Fruit fly (Drosophila melanogaster) whole organism, embryonic: ENCODE measurements around the gene CG13605.

Experiments used
- Atf6 ChIP-seq: fragments of 200-800 bp; sonication (Bioruptor generic); IDR thresholded peaks from 2 replicates; pipeline ENCODE4 v1.3.6; 2022; ENCODE audit warnings: missing biosample characterization, missing genetic modification characterization
- CG10274 ChIP-seq: fragments of 200-800 bp; sonication (Bioruptor generic); optimal IDR thresholded peaks from 3 replicates; lab custom pipeline; 2017; ENCODE audit warnings: missing biosample characterization, mild to moderate bottlenecking, missing genetic modification characterization
- CG11247 ChIP-seq: fragments of 200-800 bp; sonication (Bioruptor generic); IDR thresholded peaks from 2 replicates; pipeline ENCODE4 v1.3.6; 2022; ENCODE audit warnings: missing biosample characterization, missing genetic modification characterization
- CG13123 ChIP-seq: fragments of 200-800 bp; sonication (Bioruptor generic); optimal IDR thresholded peaks from 2 replicates; lab custom pipeline; 2016; ENCODE audit warnings: missing biosample characterization, missing genetic modification characterization
- CG14441 ChIP-seq: fragments of 200-800 bp; sonication (Bioruptor generic); IDR thresholded peaks from 2 replicates; pipeline ENCODE4 v1.3.6; 2022; ENCODE audit warnings: missing biosample characterization, missing genetic modification characterization
- CG15514 ChIP-seq: fragments of 200-800 bp; sonication (Bioruptor generic); optimal IDR thresholded peaks from 3 replicates; lab custom pipeline; 2017; ENCODE audit warnings: missing biosample characterization, missing genetic modification characterization, mild to moderate bottlenecking, moderate library complexity, missing genetic modification reagents
- CG15696 ChIP-seq: fragments of 200-800 bp; sonication (Bioruptor generic); optimal IDR thresholded peaks from 2 replicates; lab custom pipeline; 2019; ENCODE audit warnings: missing biosample characterization, mild to moderate bottlenecking, missing genetic modification characterization, moderate library complexity
- CG17912 ChIP-seq: fragments of 200-800 bp; sonication (Bioruptor generic); optimal IDR thresholded peaks from 2 replicates; lab custom pipeline; 2018; ENCODE audit warnings: missing biosample characterization, mild to moderate bottlenecking, missing genetic modification characterization
- CG2116 ChIP-seq: fragments of 200-800 bp; sonication (Bioruptor generic); optimal IDR thresholded peaks from 3 replicates; lab custom pipeline; 2018; ENCODE audit warnings: missing biosample characterization, mild to moderate bottlenecking, missing genetic modification characterization
- CG2875 ChIP-seq: fragments of 200-800 bp; sonication (Bioruptor generic); optimal IDR thresholded peaks from 2 replicates; lab custom pipeline; 2017; ENCODE audit warnings: missing biosample characterization, mild to moderate bottlenecking, missing genetic modification characterization, missing genetic modification reagents
- CG5245 ChIP-seq: fragments of 200-800 bp; sonication (Bioruptor generic); optimal IDR thresholded peaks from 3 replicates; lab custom pipeline; 2016; ENCODE audit warnings: missing biosample characterization, missing genetic modification characterization
- CG7928 ChIP-seq: fragments of 200-800 bp; sonication (Bioruptor generic); optimal IDR thresholded peaks from 2 replicates; lab custom pipeline; 2017; ENCODE audit warnings: missing biosample characterization, mild to moderate bottlenecking, missing genetic modification characterization
- CG8089 ChIP-seq: fragments of 200-800 bp; sonication (Bioruptor generic); optimal IDR thresholded peaks from 3 replicates; lab custom pipeline; 2016; ENCODE audit warnings: missing biosample characterization, missing genetic modification characterization
- CG8281 ChIP-seq: fragments of 200-800 bp; sonication (Bioruptor generic); optimal IDR thresholded peaks from 2 replicates; lab custom pipeline; 2018; ENCODE audit warnings: missing biosample characterization, mild to moderate bottlenecking, missing genetic modification characterization, moderate library complexity
- CG8388 ChIP-seq: fragments of 200-800 bp; sonication (Bioruptor generic); optimal IDR thresholded peaks from 2 replicates; lab custom pipeline; 2019; ENCODE audit warnings: missing biosample characterization, mild to moderate bottlenecking, missing genetic modification characterization, moderate library complexity
- CG8765 ChIP-seq: fragments of 200-800 bp; sonication (Bioruptor generic); IDR thresholded peaks from 2 replicates; pipeline ENCODE4 v1.3.6; 2022; ENCODE audit warnings: missing biosample characterization, missing genetic modification characterization
- CHES-1-like ChIP-seq: fragments of 200-800 bp; sonication (Bioruptor generic); optimal IDR thresholded peaks from 2 replicates; lab custom pipeline; 2016; ENCODE audit warnings: missing biosample characterization, missing genetic modification characterization
- D ChIP-seq, 2 experiments: fragments of 200-800 bp in 1 of 2; fragments of >200 bp in 1 of 2; sonication (Bioruptor generic) in 1 of 2; optimal IDR thresholded peaks; 2 replicates in 1 of 2; 3 replicates in 1 of 2; lab custom pipeline; 2017; ENCODE audit warnings: mild to moderate bottlenecking in 1 of 2, missing biosample characterization in 1 of 2, missing genetic modification characterization in 1 of 2, missing genetic modification reagents in 1 of 2
- Deaf1 ChIP-seq: fragments of 200-800 bp; optimal IDR thresholded peaks from 3 replicates; lab custom pipeline; 2019; ENCODE audit warnings: missing biosample characterization, mild to moderate bottlenecking, missing genetic modification characterization, moderate library complexity
- Dip3 ChIP-seq: fragments of 200-800 bp; sonication (Bioruptor generic); optimal IDR thresholded peaks from 3 replicates; lab custom pipeline; 2016; ENCODE audit warnings: missing biosample characterization, missing genetic modification characterization
- E2f2 ChIP-seq: fragments of 200-800 bp; sonication (Bioruptor generic); IDR thresholded peaks from 2 replicates; pipeline ENCODE4 v1.3.6; 2022; ENCODE audit warnings: missing biosample characterization, missing genetic modification characterization
- Eip74EF ChIP-seq, 2 experiments: fragments of 200-800 bp in 1 of 2; fragments of >200 bp in 1 of 2; sonication (Bioruptor generic) in 1 of 2; optimal IDR thresholded peaks; 2 replicates each; lab custom pipeline; 2017 to 2019; ENCODE audit warnings: missing biosample characterization in 2 of 2, missing genetic modification characterization in 2 of 2, mild to moderate bottlenecking in 1 of 2, moderate library complexity in 1 of 2
- Ets65A ChIP-seq: fragments of 200-800 bp; sonication (Bioruptor generic); peaks from one replicate; lab custom pipeline; 2016; ENCODE audit warnings: missing biosample characterization, missing genetic modification characterization
- HLH54F ChIP-seq: fragments of 200-800 bp; sonication (Bioruptor generic); optimal IDR thresholded peaks from 3 replicates; lab custom pipeline; 2016; ENCODE audit warnings: missing biosample characterization, missing genetic modification characterization
- Hr51 ChIP-seq, 2 experiments: fragments of 200-800 bp; sonication (Bioruptor generic); optimal IDR thresholded peaks; 2 replicates in 1 of 2; 3 replicates in 1 of 2; lab custom pipeline; 2016 to 2018; ENCODE audit warnings: missing biosample characterization in 2 of 2, missing genetic modification characterization in 2 of 2, mild to moderate bottlenecking in 1 of 2, moderate library complexity in 1 of 2
- Lhr ChIP-seq: fragments of 200-800 bp; sonication (Bioruptor generic); optimal IDR thresholded peaks from 3 replicates; lab custom pipeline; 2017; ENCODE audit warnings: mild to moderate bottlenecking, missing biosample characterization, missing genetic modification reagents, missing genetic modification characterization
- Max ChIP-seq: fragments of 200-800 bp; sonication (Bioruptor generic); optimal IDR thresholded peaks from 2 replicates; lab custom pipeline; 2016; ENCODE audit warnings: missing biosample characterization, mild to moderate bottlenecking, missing genetic modification characterization
- Meics ChIP-seq: fragments of 200-800 bp; sonication (Bioruptor generic); optimal IDR thresholded peaks from 2 replicates; lab custom pipeline; 2017; ENCODE audit warnings: missing biosample characterization, mild to moderate bottlenecking, missing genetic modification characterization
- Sox102F ChIP-seq: fragments of 200-800 bp; sonication (Bioruptor generic); optimal IDR thresholded peaks from 2 replicates; lab custom pipeline; 2018; ENCODE audit warnings: missing biosample characterization, mild to moderate bottlenecking, missing genetic modification characterization, moderate library complexity
- Sry-δ ChIP-seq: fragments of 200-800 bp; sonication (Bioruptor generic); optimal IDR thresholded peaks from 2 replicates; lab custom pipeline; 2016; ENCODE audit warnings: missing biosample characterization, missing genetic modification characterization
- Stat92E ChIP-seq, 3 experiments: fragments of >200 bp in 2 of 3; fragments of 200-800 bp in 1 of 3; sonication (Bioruptor generic) in 1 of 3; optimal IDR thresholded peaks; 2 replicates each; lab custom pipeline; 2017 to 2019; ENCODE audit warnings: missing biosample characterization in 3 of 3, missing genetic modification characterization in 3 of 3, mild to moderate bottlenecking in 1 of 3, moderate library complexity in 1 of 3
- Tbp ChIP-seq: fragments of >200 bp; optimal IDR thresholded peaks from 2 replicates; lab custom pipeline; 2018; ENCODE audit warnings: missing biosample characterization, missing genetic modification characterization
- YL-1 ChIP-seq: fragments of 200-800 bp; sonication (Bioruptor generic); optimal IDR thresholded peaks from 3 replicates; lab custom pipeline; 2017; ENCODE audit warnings: missing biosample characterization, mild to moderate bottlenecking, missing genetic modification characterization
- bigmax ChIP-seq: fragments of 200-800 bp; sonication (Bioruptor generic); optimal IDR thresholded peaks from 2 replicates; lab custom pipeline; 2018; ENCODE audit warnings: missing biosample characterization, mild to moderate bottlenecking, missing genetic modification characterization
- corto ChIP-seq: fragments of 200-800 bp; sonication (Bioruptor generic); optimal IDR thresholded peaks from 2 replicates; lab custom pipeline; 2016; ENCODE audit warnings: missing biosample characterization, mild to moderate bottlenecking, missing genetic modification characterization, moderate library complexity
- cwo ChIP-seq: fragments of 200-800 bp; sonication (Bioruptor generic); optimal IDR thresholded peaks from 3 replicates; lab custom pipeline; 2017; ENCODE audit warnings: missing biosample characterization, missing genetic modification characterization, mild to moderate bottlenecking, moderate library complexity, missing genetic modification reagents
- dati ChIP-seq: fragments of 200-800 bp; sonication (Bioruptor generic); IDR thresholded peaks from 2 replicates; pipeline ENCODE4 v1.3.6; 2022; ENCODE audit warnings: missing biosample characterization, missing genetic modification characterization
- fu2 ChIP-seq: fragments of 200-800 bp; sonication (Bioruptor generic); optimal IDR thresholded peaks from 2 replicates; lab custom pipeline; 2016; ENCODE audit warnings: missing biosample characterization, missing genetic modification characterization
- kni ChIP-seq: fragments of 200-800 bp; sonication (Bioruptor generic); optimal IDR thresholded peaks from 3 replicates; lab custom pipeline; 2017; ENCODE audit warnings: mild to moderate bottlenecking, missing biosample characterization, missing genetic modification reagents, missing genetic modification characterization
- lab ChIP-seq: fragments of 200-800 bp; sonication (Bioruptor generic); optimal IDR thresholded peaks from 3 replicates; lab custom pipeline; 2017; ENCODE audit warnings: missing biosample characterization, missing genetic modification characterization, mild to moderate bottlenecking, moderate library complexity, missing genetic modification reagents
- odd ChIP-seq: fragments of 200-800 bp; sonication (Bioruptor generic); optimal IDR thresholded peaks from 2 replicates; lab custom pipeline; 2017; ENCODE audit warnings: missing biosample characterization, mild to moderate bottlenecking, missing genetic modification characterization
- org-1 ChIP-seq: fragments of 200-800 bp; sonication (Bioruptor generic); optimal IDR thresholded peaks from 2 replicates; lab custom pipeline; 2017; ENCODE audit warnings: missing biosample characterization, missing genetic modification characterization
- p53 ChIP-seq: fragments of 200-800 bp; sonication (Bioruptor generic); optimal IDR thresholded peaks from 2 replicates; lab custom pipeline; 2016; ENCODE audit warnings: missing biosample characterization, missing genetic modification characterization
- phol ChIP-seq: fragments of 200-800 bp; sonication (Bioruptor generic); optimal IDR thresholded peaks from 3 replicates; lab custom pipeline; 2018; ENCODE audit warnings: missing biosample characterization, mild to moderate bottlenecking, missing genetic modification characterization, moderate library complexity
- sens ChIP-seq: fragments of 200-800 bp; sonication (Bioruptor generic); peaks from one replicate; lab custom pipeline; 2016; ENCODE audit warnings: missing biosample characterization, missing genetic modification characterization
- shn ChIP-seq: fragments of 200-800 bp; sonication (Bioruptor generic); optimal IDR thresholded peaks from 3 replicates; lab custom pipeline; 2016; ENCODE audit warnings: missing biosample characterization, missing genetic modification characterization
- sug ChIP-seq: fragments of 200-800 bp; optimal IDR thresholded peaks from 2 replicates; lab custom pipeline; 2019; ENCODE audit warnings: missing biosample characterization, mild to moderate bottlenecking, missing genetic modification characterization, moderate library complexity
- trem ChIP-seq: fragments of 200-800 bp; optimal IDR thresholded peaks from 3 replicates; lab custom pipeline; 2019; ENCODE audit warnings: missing biosample characterization, mild to moderate bottlenecking, missing genetic modification characterization, moderate library complexity
- zen2 ChIP-seq: fragments of 200-800 bp; sonication (Bioruptor generic); IDR thresholded peaks from 3 replicates; pipeline ENCODE4 v1.3.6; 2022; ENCODE audit warnings: missing biosample characterization, missing genetic modification characterization; ENCODE audit not compliant: partially characterized antibody

CG13605 gene

dm6 chr3R:24106059-24106631 lies 6.0 kb downstream of the CG13605 start (continued):
- TF ChIP-seq Eip74EF (GFP tag; optimal IDR thresholded peaks at IDR 0.05; lab: Kevin White, UChicago) (no peak), phol (tag; lab: Kevin White, UChicago) (peak; percentile 21), sens (peak; percentile 91), CG8765 (GFP tag; lab: Robert Waterston, UW) (no peak), Lhr (GFP tag; lab: Kevin White, UChicago) (no peak), corto (peak; percentile 82), bigmax (GFP tag; lab: Kevin White, UChicago) (no peak), Ets65A (no peak), Stat92E (GFP tag; optimal IDR thresholded peaks at IDR 0.05; lab: Kevin White, UChicago) (no peak), E2f2 (GFP tag; lab: Robert Waterston, UW) (no peak), Dip3 (peak; percentile 43), CG8089 (no peak), CG13123 (GFP tag; lab: Kevin White, UChicago) (peak; percentile 8), lab (peak; percentile 80), CG11247 (no peak), YL-1 (no peak), p53 (GFP tag; lab: Kevin White, UChicago) (peak; percentile 2), Hr51 (GFP tag; optimal IDR thresholded peaks at IDR 0.05; lab: Kevin White, UChicago) (peak; percentile 10 to 58), odd (peak; percentile 6), CG15696 (tag; lab: Kevin White, UChicago) (no peak), CG8281 (tag; lab: Kevin White, UChicago) (no peak), D (optimal IDR thresholded peaks at IDR 0.05; lab: Kevin White, UChicago) (no peak), D (GFP tag; optimal IDR thresholded peaks at IDR 0.05; lab: Kevin White, UChicago) (peak; percentile 30), dati (GFP tag; lab: Robert Waterston, UW) (no peak), HLH54F (GFP tag; lab: Kevin White, UChicago) (peak; percentile 16), Deaf1 (no peak), sug (tag; lab: Kevin White, UChicago) (no peak), CG2875 (GFP tag; lab: Kevin White, UChicago) (no peak), Max (GFP tag; lab: Kevin White, UChicago) (peak; percentile 41), CG15514 (GFP tag; lab: Kevin White, UChicago) (peak; percentile 57), cwo (GFP tag; lab: Kevin White, UChicago) (peak; percentile 63), fu2 (GFP tag; lab: Kevin White, UChicago) (no peak), Meics (GFP tag; lab: Kevin White, UChicago) (peak; percentile 28), CG17912 (GFP tag; lab: Kevin White, UChicago) (peak; percentile 5), CG10274 (GFP tag; lab: Kevin White, UChicago) (no peak), CG14441 (GFP tag; lab: Robert Waterston, UW) (no peak), CG2116 (GFP tag; lab: Kevin White, UChicago) (no peak), Tbp (GFP tag; lab: Kevin White, UChicago) (no peak), kni (GFP tag; lab: Kevin White, UChicago) (no peak), org-1 (GFP tag; lab: Kevin White, UChicago) (peak; percentile 13), CG5245 (GFP tag; lab: Kevin White, UChicago) (peak; percentile 50), CG8388 (peak; percentile 0), zen2 (no peak), Atf6 (GFP tag; lab: Robert Waterston, UW) (no peak), trem (tag; lab: Kevin White, UChicago) (no peak), shn (GFP tag; lab: Kevin White, UChicago) (no peak), CG7928 (GFP tag; lab: Kevin White, UChicago) (peak; percentile 5), Sry-δ (GFP tag; lab: Kevin White, UChicago) (no peak), CHES-1-like (GFP tag; lab: Kevin White, UChicago) (peak; percentile 18), Sox102F (GFP tag; lab: Kevin White, UChicago) (peak; percentile 60)
